Fruit fly (Drosophila melanogaster): ENCODE data around the gene Jon25Biii.

Jon25Biii gene

DNA sequence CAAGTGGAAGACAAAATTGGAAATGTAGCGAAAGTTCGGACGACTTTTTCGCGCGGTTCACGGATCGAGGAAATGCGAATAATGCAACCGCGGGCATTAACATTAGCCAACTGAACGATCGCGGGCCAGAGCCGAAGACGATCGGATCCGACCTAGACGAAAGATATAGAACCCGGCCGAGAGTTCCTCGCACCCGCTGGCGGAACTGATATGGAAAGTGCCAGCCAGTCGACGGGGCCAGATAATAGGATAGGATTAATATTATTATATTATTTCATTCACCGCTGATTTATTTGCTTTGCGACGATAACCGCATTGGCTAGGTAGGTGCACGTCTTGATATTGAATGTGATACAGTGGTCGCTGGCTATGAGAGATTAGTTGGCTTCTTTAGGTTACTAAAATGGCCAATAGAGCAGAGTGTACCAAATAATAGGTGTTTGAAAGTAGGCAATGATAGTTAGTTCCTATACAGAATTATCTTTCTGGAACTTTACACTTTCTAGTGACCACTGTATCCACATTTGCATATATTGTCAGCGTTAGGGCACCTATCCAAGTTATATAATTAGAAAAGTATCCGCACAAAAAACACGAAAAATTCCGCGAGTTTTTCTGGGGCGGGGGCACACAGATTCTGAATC, 48.9 kb upstream of the Jon25Biii start (continued):
- TF ChIP-seq jumu (GFP tag; optimal IDR thresholded peaks at IDR 0.05) (peak; percentile 48), Ada2b (GFP tag; IDR thresholded peaks at IDR 0.05) (peak; percentile 76), chinmo (GFP tag; IDR thresholded peaks at IDR 0.05; ENCODE audit: partially characterized antibody) (no peak), HLH4C (GFP tag; IDR thresholded peaks at IDR 0.05; ENCODE audit: partially characterized antibody) (no peak), BEAF-32 (GFP tag; optimal IDR thresholded peaks at IDR 0.05) (no peak), CG8359 (GFP tag; optimal IDR thresholded peaks at IDR 0.05; ENCODE audit: borderline replicate concordance) (peak; percentile 29), trh (GFP tag; optimal IDR thresholded peaks at IDR 0.05) (peak; percentile 8), Gug (GFP tag; IDR thresholded peaks at IDR 0.05) (peak; percentile 85), CG31388 (GFP tag; optimal IDR thresholded peaks at IDR 0.05) (peak; percentile 24), br (optimal IDR thresholded peaks at IDR 0.05) (no peak), CG4707 (GFP tag; optimal IDR thresholded peaks at IDR 0.05) (peak; percentile 56), fd102C (GFP tag; optimal IDR thresholded peaks at IDR 0.05) (no peak), CG3847 (GFP tag; IDR thresholded peaks at IDR 0.05) (peak; percentile 57; the same call in 1 of the 2 replicates), Sry-δ (GFP tag; optimal IDR thresholded peaks at IDR 0.05) (peak; percentile 10), gro (GFP tag; optimal IDR thresholded peaks at IDR 0.05) (peak; percentile 21), Opbp (GFP tag; IDR thresholded peaks at IDR 0.05; ENCODE audit: partially characterized antibody) (no peak), CG8089 (GFP tag; optimal IDR thresholded peaks at IDR 0.05) (no peak), CG10959 (GFP tag; IDR thresholded peaks at IDR 0.05) (peak; percentile 67), Drgx (GFP tag; IDR thresholded peaks at IDR 0.05) (peak; percentile 90), pan (optimal IDR thresholded peaks at IDR 0.05) (no peak), pan (GFP tag; optimal IDR thresholded peaks at IDR 0.05 in 1 of 2, IDR thresholded peaks at IDR 0.05 in 1 of 2) (peak in 1 of 2 experiments; percentile 73), lilli (GFP tag; optimal IDR thresholded peaks at IDR 0.05) (peak; percentile 67), CG7839 (tag; optimal IDR thresholded peaks at IDR 0.05) (peak; percentile 78), fd96Cb (tag; optimal IDR thresholded peaks at IDR 0.05) (peak; percentile 76), CG3838 (GFP tag; optimal IDR thresholded peaks at IDR 0.05) (no peak), sd (tag; optimal IDR thresholded peaks at IDR 0.05) (no peak), HLHmδ (GFP tag; optimal IDR thresholded peaks at IDR 0.05) (no peak), CoRest (tag; optimal IDR thresholded peaks at IDR 0.05) (peak; percentile 75), CG11085 (GFP tag; IDR thresholded peaks at IDR 0.05) (no peak), CG8281 (tag; optimal IDR thresholded peaks at IDR 0.05) (peak; percentile 33), CG13123 (GFP tag; optimal IDR thresholded peaks at IDR 0.05) (peak; percentile 20), bbx (GFP tag; IDR thresholded peaks at IDR 0.05; ENCODE audit: partially characterized antibody) (no peak), CG12104 (GFP tag; optimal IDR thresholded peaks at IDR 0.05) (peak; percentile 39), CG7271 (tag; optimal IDR thresholded peaks at IDR 0.05) (no peak), az2 (GFP tag; optimal IDR thresholded peaks at IDR 0.05) (peak; percentile 47), tio (GFP tag; optimal IDR thresholded peaks at IDR 0.05) (peak; percentile 51), CG4328 (GFP tag; optimal IDR thresholded peaks at IDR 0.05) (peak; percentile 31), CG15601 (tag; optimal IDR thresholded peaks at IDR 0.05) (peak; percentile 43), knrl (GFP tag; IDR thresholded peaks at IDR 0.05; ENCODE audit: partially characterized antibody) (no peak), schlank (tag; optimal IDR thresholded peaks at IDR 0.05) (peak; percentile 52), grn (GFP tag; optimal IDR thresholded peaks at IDR 0.05) (peak; percentile 41), caup (GFP tag; optimal IDR thresholded peaks at IDR 0.05; ENCODE audit: severe bottlenecking) (peak; percentile 41), fd64A (GFP tag; optimal IDR thresholded peaks at IDR 0.05) (peak; percentile 2), CG13894 (tag; optimal IDR thresholded peaks at IDR 0.05) (peak; percentile 33), Xrp1 (GFP tag; IDR thresholded peaks at IDR 0.05) (peak; percentile 73), row (GFP tag; IDR thresholded peaks at IDR 0.05) (peak; percentile 80), sisA (GFP tag; IDR thresholded peaks at IDR 0.05) (peak; percentile 78), Deaf1 (tag; optimal IDR thresholded peaks at IDR 0.05) (peak; percentile 41), CG2202 (tag; optimal IDR thresholded peaks at IDR 0.05) (peak; percentile 25)
